Worm (Caenorhabditis elegans) whole organism, midembryonic: Measurements from ENCODE around the gene slc-25A32.

Source experiments
- T22C8.4 ChIP-seq: fragments of 200-800 bp; sonication (Bioruptor generic); IDR thresholded peaks from 2 replicates; pipeline ENCODE4 v1.3.6; 2022; ENCODE audit warnings: missing genetic modification characterization, missing compliant biosample characterization
- cog-1 ChIP-seq: sonication (generic microtip); optimal IDR thresholded peaks from 2 replicates; lab custom pipeline; 2016; ENCODE audit warnings: missing genetic modification characterization, missing compliant biosample characterization
- flt-1 ChIP-seq: fragments of 200-800 bp; sonication (Bioruptor generic); IDR thresholded peaks from 2 replicates; pipeline ENCODE4 v1.3.6; 2022; ENCODE audit warnings: missing genetic modification characterization, missing compliant biosample characterization
- klf-2 ChIP-seq: fragments of 200-800 bp; sonication (Bioruptor generic); conservative IDR thresholded peaks from 2 replicates; pipeline ENCODE4 v1.3.6; 2022; ENCODE audit warnings: missing genetic modification reagents, missing genetic modification characterization, missing compliant biosample characterization
- med-1 ChIP-seq: sonication (generic microtip); optimal IDR thresholded peaks from 2 replicates; lab custom pipeline; 2017; ENCODE audit warnings: missing genetic modification characterization, mild to moderate bottlenecking, missing compliant biosample characterization, antibody characterized with exemption, missing genetic modification reagents; ENCODE audit not compliant: insufficient read depth
- ref-1 ChIP-seq: fragments of 200-800 bp; sonication (Bioruptor generic); conservative IDR thresholded peaks from 2 replicates; pipeline ENCODE4 v1.3.6; 2022; ENCODE audit warnings: missing genetic modification reagents, missing genetic modification characterization, missing compliant biosample characterization
- tab-1 ChIP-seq: fragments of 200-800 bp; sonication (Bioruptor generic); IDR thresholded peaks from 2 replicates; pipeline ENCODE4 v1.3.6; 2022; ENCODE audit warnings: missing genetic modification characterization, missing compliant biosample characterization
- ztf-23 ChIP-seq: fragments of 200-800 bp; sonication (Bioruptor generic); IDR thresholded peaks from 2 replicates; pipeline ENCODE4 v1.3.6; 2022; ENCODE audit warnings: missing genetic modification reagents, missing genetic modification characterization, missing compliant biosample characterization
- ztf-29 ChIP-seq: fragments of 200-800 bp; sonication (Bioruptor generic); IDR thresholded peaks from 2 replicates; pipeline ENCODE4 v1.3.6; 2022; ENCODE audit warnings: missing genetic modification reagents, missing genetic modification characterization, missing compliant biosample characterization

slc-25A32 gene

ce11 chrII:8259038-8259437 is 17.1 kb upstream of the slc-25A32 start, which contains the start of gene F35C11.6:
Gene F35C11.6, minus strand, starts transcription at chrII:8259138.
- TF ChIP-seq ztf-23 (GFP tag; lab: Robert Waterston, UW) (no peak), tab-1 (no peak), klf-2 (GFP tag; lab: Robert Waterston, UW) (no peak), cog-1 (tag; lab: Kevin White, UChicago) (no peak), med-1 (no peak)

- TF ChIP-seq flt-1 (GFP tag; lab: Robert Waterston, UW) = no peak
- TF ChIP-seq klf-2 (GFP tag; lab: Robert Waterston, UW) = no peak
Observed at ce11 chrII:8259674-8260073, 16.4 kb upstream of the slc-25A32 start.

- TF ChIP-seq tab-1 = no peak
- no peak for TF ChIP-seq med-1
- no peak for TF ChIP-seq ztf-29 (GFP tag; lab: Robert Waterston, UW)
- no peak for TF ChIP-seq cog-1 (tag; lab: Kevin White, UChicago)
- no peak for TF ChIP-seq ref-1
- TF ChIP-seq T22C8.4 (GFP tag; lab: Robert Waterston, UW) = no peak
- no peak for TF ChIP-seq flt-1 (GFP tag; lab: Robert Waterston, UW)
- TF ChIP-seq ztf-23 (GFP tag; lab: Robert Waterston, UW) = no peak
- TF ChIP-seq klf-2 (GFP tag; lab: Robert Waterston, UW) = no peak
Observed at ce11 chrII:8263562-8263961, 12.5 kb upstream of the slc-25A32 start.

ce11 chrII:8264619-8265018 is 11.5 kb upstream of the slc-25A32 start, which contains the start of gene srdh-1:
Gene srdh-1, plus strand, starts transcription at chrII:8264661.
- TF ChIP-seq ref-1 = no peak
- TF ChIP-seq tab-1 = no peak
- no peak for TF ChIP-seq klf-2 (GFP tag; lab: Robert Waterston, UW)
- no peak for TF ChIP-seq cog-1 (tag; lab: Kevin White, UChicago)
- TF ChIP-seq flt-1 (GFP tag; lab: Robert Waterston, UW) = no peak
- no peak for TF ChIP-seq ztf-23 (GFP tag; lab: Robert Waterston, UW)
- no peak for TF ChIP-seq med-1
- TF ChIP-seq ztf-29 (GFP tag; lab: Robert Waterston, UW) = no peak
- no peak for TF ChIP-seq T22C8.4 (GFP tag; lab: Robert Waterston, UW)

ce11 chrII:8266559-8266958 is 9.5 kb upstream of the slc-25A32 start:
- TF ChIP-seq ztf-23 (GFP tag; lab: Robert Waterston, UW) (no peak), T22C8.4 (GFP tag; lab: Robert Waterston, UW) (no peak), ztf-29 (GFP tag; lab: Robert Waterston, UW) (no peak), flt-1 (GFP tag; lab: Robert Waterston, UW) (no peak), med-1 (no peak)

ce11 chrII:8267679-8268078 is 8.4 kb upstream of the slc-25A32 start:
- no peak for TF ChIP-seq ref-1
- TF ChIP-seq ztf-23 (GFP tag; lab: Robert Waterston, UW) = no peak
- TF ChIP-seq tab-1 = no peak
- TF ChIP-seq klf-2 (GFP tag; lab: Robert Waterston, UW) = no peak
- TF ChIP-seq T22C8.4 (GFP tag; lab: Robert Waterston, UW) = no peak
- no peak for TF ChIP-seq cog-1 (tag; lab: Kevin White, UChicago)
- no peak for TF ChIP-seq med-1
- no peak for TF ChIP-seq flt-1 (GFP tag; lab: Robert Waterston, UW)

- TF ChIP-seq cog-1 (tag; lab: Kevin White, UChicago) (no peak), ref-1 (no peak), klf-2 (GFP tag; lab: Robert Waterston, UW) (no peak), ztf-23 (GFP tag; lab: Robert Waterston, UW) (no peak), med-1 (no peak), T22C8.4 (GFP tag; lab: Robert Waterston, UW) (no peak), flt-1 (GFP tag; lab: Robert Waterston, UW) (no peak), ztf-29 (GFP tag; lab: Robert Waterston, UW) (no peak), tab-1 (no peak)
Observed at ce11 chrII:8269351-8269750, 6.7 kb upstream of the slc-25A32 start, which contains the start of gene K01C8.2. Gene K01C8.2, minus strand, starts transcription at chrII:8269451.

ce11 chrII:8269855-8270647 is 6.0 kb upstream of the slc-25A32 start, which contains the start of gene tdc-1:
Gene tdc-1, plus strand, starts transcription at chrII:8270597.
- TF ChIP-seq flt-1 (GFP tag; lab: Robert Waterston, UW) = no peak
- TF ChIP-seq ztf-29 (GFP tag; lab: Robert Waterston, UW) = no peak
- no peak for TF ChIP-seq T22C8.4 (GFP tag; lab: Robert Waterston, UW)
- no peak for TF ChIP-seq tab-1
- TF ChIP-seq ztf-23 (GFP tag; lab: Robert Waterston, UW) = no peak
- no peak for TF ChIP-seq cog-1 (tag; lab: Kevin White, UChicago)
- no peak for TF ChIP-seq ref-1
- TF ChIP-seq klf-2 (GFP tag; lab: Robert Waterston, UW) = no peak
- TF ChIP-seq med-1 = no peak

- TF ChIP-seq ztf-29 (GFP tag; lab: Robert Waterston, UW) (no peak), med-1 (no peak), ztf-23 (GFP tag; lab: Robert Waterston, UW) (no peak), klf-2 (GFP tag; lab: Robert Waterston, UW) (no peak), ref-1 (no peak), cog-1 (tag; lab: Kevin White, UChicago) (no peak), tab-1 (no peak), flt-1 (GFP tag; lab: Robert Waterston, UW) (no peak), T22C8.4 (GFP tag; lab: Robert Waterston, UW) (no peak)
Observed at ce11 chrII:8273060-8273459, 3.0 kb upstream of the slc-25A32 start.

- TF ChIP-seq ztf-23 (GFP tag; lab: Robert Waterston, UW) (no peak), ref-1 (no peak), cog-1 (tag; lab: Kevin White, UChicago) (no peak), T22C8.4 (GFP tag; lab: Robert Waterston, UW) (no peak), klf-2 (GFP tag; lab: Robert Waterston, UW) (no peak), med-1 (no peak), tab-1 (no peak)
Observed at ce11 chrII:8278415-8278814, 2.3 kb downstream of the slc-25A32 start, which contains the start of the genes mrpl-10 and clec-142. Gene mrpl-10, minus strand, starts transcription at chrII:8278515. Gene clec-142, plus strand, starts transcription at chrII:8278678.
